Worm (Caenorhabditis elegans) whole organism, L4/young adult: Measurements from ENCODE around the gene znf-706.

ENCODE experiments used
- W03F9.2 ChIP-seq: fragments of 150-350 bp; optimal IDR thresholded peaks from 2 replicates; lab custom pipeline; 2014; ENCODE audit warnings: missing biosample characterization, missing genetic modification characterization
- dao-5 ChIP-seq: sonication (generic microtip); optimal IDR thresholded peaks from 2 replicates; lab custom pipeline; 2016; ENCODE audit warnings: missing genotype, missing genetic modification characterization, moderate library complexity, missing compliant biosample characterization
- him-1 ChIP-seq: sonication (generic microtip); optimal IDR thresholded peaks from 2 replicates; lab custom pipeline; 2016; ENCODE audit warnings: missing genotype, missing genetic modification reagents, missing genetic modification characterization, missing compliant biosample characterization

DNA sequence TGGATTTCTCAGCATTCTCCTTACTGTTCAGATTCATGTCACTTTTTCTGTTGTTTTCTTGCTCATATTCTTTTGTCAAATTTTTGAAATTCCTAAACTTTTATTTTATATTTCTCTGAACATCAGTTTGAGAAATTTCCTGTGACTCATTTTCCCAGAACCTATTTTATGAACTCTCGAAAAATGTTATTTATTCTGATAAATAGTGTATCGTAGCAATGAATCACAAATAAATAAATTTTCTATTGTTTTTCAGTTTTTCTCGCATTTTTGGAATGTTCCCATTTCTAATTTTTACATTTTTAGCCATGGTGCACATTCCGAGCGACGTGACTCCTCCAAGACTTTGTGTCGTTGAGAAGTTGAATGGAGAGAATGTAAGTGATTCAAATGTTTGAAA lies 22.8 kb upstream of the znf-706 start, which contains the start of gene nrfl-1:
- TF ChIP-seq dao-5 (tag; lab: Kevin White, UChicago) (no peak), him-1 (tag; lab: Kevin White, UChicago) (no peak), W03F9.2 (tag; lab: Kevin White, UChicago) (no peak)
